Fruit fly (Drosophila melanogaster) S2 (cell line): ENCODE data around the gene CG15358.

ENCODE experiments used
- CG8478 ChIP-seq: fragments of >200 bp; optimal IDR thresholded peaks from 2 replicates; lab custom pipeline; 2018
- CTCF ChIP-seq, 2 experiments: fragments of >200 bp; optimal IDR thresholded peaks; 2 replicates each; lab custom pipeline; 2018

CG15358 gene

dm6 chr2L:1883114-1883513, at the start of gene CG15358:
Gene CG15358 (minus strand): TSS chr2L:1883214.
- TF ChIP-seq CG8478 (lab: Kevin White, UChicago) (no peak), CTCF (optimal IDR thresholded peaks at IDR 0.05; lab: Kevin White, UChicago) (no peak)

- TF ChIP-seq CG8478 (lab: Kevin White, UChicago) (no peak), CTCF (optimal IDR thresholded peaks at IDR 0.05; lab: Kevin White, UChicago) (no peak)
Measured at dm6 chr2L:1930565-1931201, 47.7 kb upstream of the CG15358 start.

dm6 chr2L:1927406-1927805, 44.4 kb upstream of the CG15358 start:
- no peak for TF ChIP-seq CTCF (optimal IDR thresholded peaks at IDR 0.05; lab: Kevin White, UChicago)
- TF ChIP-seq CG8478 (lab: Kevin White, UChicago) = no peak

dm6 chr2L:1925917-1926864, 43.2 kb upstream of the CG15358 start:
- no peak for TF ChIP-seq CG8478 (lab: Kevin White, UChicago)
- no peak for TF ChIP-seq CTCF (optimal IDR thresholded peaks at IDR 0.05; lab: Kevin White, UChicago)

dm6 chr2L:1923846-1924245, 40.8 kb upstream of the CG15358 start:
- TF ChIP-seq CG8478 (lab: Kevin White, UChicago) (no peak), CTCF (optimal IDR thresholded peaks at IDR 0.05; lab: Kevin White, UChicago) (no peak)

- TF ChIP-seq CTCF (optimal IDR thresholded peaks at IDR 0.05; lab: Kevin White, UChicago) = no peak
- no peak for TF ChIP-seq CG8478 (lab: Kevin White, UChicago)
Measured at dm6 chr2L:1916461-1916860, 33.4 kb upstream of the CG15358 start.

- TF ChIP-seq CG8478 (lab: Kevin White, UChicago) = no peak
- TF ChIP-seq CTCF (optimal IDR thresholded peaks at IDR 0.05; lab: Kevin White, UChicago) = no peak
Measured at dm6 chr2L:1913047-1913760, 30.2 kb upstream of the CG15358 start.

dm6 chr2L:1912489-1912888, 29.5 kb upstream of the CG15358 start:
- TF ChIP-seq CG8478 (lab: Kevin White, UChicago) (no peak), CTCF (optimal IDR thresholded peaks at IDR 0.05; lab: Kevin White, UChicago) (no peak)

- no peak for TF ChIP-seq CTCF (optimal IDR thresholded peaks at IDR 0.05; lab: Kevin White, UChicago)
- no peak for TF ChIP-seq CG8478 (lab: Kevin White, UChicago)
Measured at dm6 chr2L:1911316-1911873, 28.4 kb upstream of the CG15358 start.

dm6 chr2L:1909681-1910080, 26.7 kb upstream of the CG15358 start:
- TF ChIP-seq CG8478 (lab: Kevin White, UChicago) = no peak
- peak; percentile 56 to 67 for TF ChIP-seq CTCF (optimal IDR thresholded peaks at IDR 0.05; lab: Kevin White, UChicago)

- TF ChIP-seq CG8478 (lab: Kevin White, UChicago) = no peak
- TF ChIP-seq CTCF (optimal IDR thresholded peaks at IDR 0.05; lab: Kevin White, UChicago) = no peak
Measured at dm6 chr2L:1907098-1907497, 24.1 kb upstream of the CG15358 start.

dm6 chr2L:1906326-1906725, 23.3 kb upstream of the CG15358 start:
- TF ChIP-seq CTCF (optimal IDR thresholded peaks at IDR 0.05; lab: Kevin White, UChicago) (no peak), CG8478 (lab: Kevin White, UChicago) (no peak)

- TF ChIP-seq CTCF (optimal IDR thresholded peaks at IDR 0.05; lab: Kevin White, UChicago) (no peak), CG8478 (lab: Kevin White, UChicago) (no peak)
Measured at dm6 chr2L:1902904-1903303, 19.9 kb upstream of the CG15358 start.

dm6 chr2L:1902243-1902642, 19.2 kb upstream of the CG15358 start:
- TF ChIP-seq CTCF (optimal IDR thresholded peaks at IDR 0.05; lab: Kevin White, UChicago) = peak; percentile 79 to 84
- TF ChIP-seq CG8478 (lab: Kevin White, UChicago) = no peak
